Worm (Caenorhabditis elegans): ENCODE data around the gene try-1.

Gene try-1

DNA sequence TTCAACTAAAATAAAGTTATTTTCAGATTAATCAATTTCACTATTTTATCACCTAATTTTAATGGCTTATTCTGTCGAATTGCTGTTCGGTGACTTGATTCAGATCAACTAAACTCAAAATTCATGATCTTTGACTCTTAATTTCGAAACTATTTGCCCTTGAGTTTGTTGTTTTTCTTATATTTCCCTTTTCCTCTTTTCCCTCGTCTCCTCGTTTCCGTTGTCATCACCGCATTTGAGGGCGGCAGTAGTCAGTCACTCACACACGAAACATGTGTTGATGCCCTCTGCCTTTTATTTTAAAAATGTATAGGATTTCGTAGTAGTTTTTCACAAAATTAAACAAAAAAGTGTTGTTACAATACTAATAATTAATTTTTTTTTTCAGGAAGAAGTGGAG lies 45.6 kb upstream of the try-1 start, which contains the start of gene rnh-1.0:
rnh-1.0 (plus strand) TSS at position 389 of the 400 bp plus-strand sequence.
- TF ChIP-seq fax-1 (tag; optimal IDR thresholded peaks at IDR 0.05), result no peak
- peak; percentile 31 for TF ChIP-seq unc-55 (GFP tag; optimal IDR thresholded peaks at IDR 0.05)
- TF ChIP-seq fkh-10 (GFP tag; optimal IDR thresholded peaks at IDR 0.05), result no peak

DNA sequence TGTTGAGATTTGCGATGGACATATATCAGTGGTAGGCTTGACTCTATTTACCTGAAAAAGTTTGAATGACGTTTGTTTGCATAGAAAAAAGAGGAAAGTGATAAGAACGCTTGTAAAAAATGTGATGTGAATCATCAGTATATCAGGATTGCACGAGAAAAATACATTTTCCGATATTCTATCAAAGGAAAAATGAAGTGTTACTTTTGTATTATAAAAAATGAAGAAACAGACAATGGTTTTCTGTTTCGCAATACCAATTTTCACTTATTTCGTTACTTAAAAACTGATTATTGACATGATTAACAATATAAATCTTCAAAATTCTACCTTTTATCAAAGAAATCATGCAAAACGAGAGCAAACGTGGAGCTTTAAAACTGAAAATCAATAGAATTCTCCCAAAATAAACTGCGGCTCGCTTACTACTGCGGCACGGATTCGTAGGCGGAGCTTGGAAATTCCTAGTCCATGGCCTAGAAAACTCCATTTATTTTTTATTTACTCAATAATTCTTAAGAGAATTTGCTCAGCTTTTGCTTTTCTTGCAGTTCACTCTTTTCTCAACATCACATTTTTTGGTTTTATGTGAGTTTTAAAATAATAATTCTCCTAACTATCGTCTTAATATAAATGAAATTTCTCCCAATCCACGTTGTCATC lies 44.3 kb upstream of the try-1 start, which contains the start of the genes eif-1 and vps-24:
eif-1 (minus strand) TSS at position 51 of the 663 bp plus-strand sequence.
vps-24 (plus strand) TSS at position 469 of the 663 bp plus-strand sequence.
- TF ChIP-seq ceh-48 (tag; optimal IDR thresholded peaks at IDR 0.05) (peak; percentile 66), ztf-16 (tag; optimal IDR thresholded peaks at IDR 0.05) (no peak), nfya-1 (tag; optimal IDR thresholded peaks at IDR 0.05) (peak; percentile 2), ceh-30 (tag; optimal IDR thresholded peaks at IDR 0.05) (no peak), ceh-45 (GFP tag; IDR thresholded peaks at IDR 0.05) (no peak), fkh-10 (GFP tag; optimal IDR thresholded peaks at IDR 0.05) (no peak), zip-5 (tag; optimal IDR thresholded peaks at IDR 0.05) (peak; percentile 32), lim-6 (tag; optimal IDR thresholded peaks at IDR 0.05) (no peak), ceh-31 (tag; optimal IDR thresholded peaks at IDR 0.05) (peak; percentile 70), Y22D7AL.16 (tag; optimal IDR thresholded peaks at IDR 0.05) (no peak), che-1 (tag; optimal IDR thresholded peaks at IDR 0.05) (no peak), gmeb-2 (tag; optimal IDR thresholded peaks at IDR 0.05) (no peak), ets-4 (tag; optimal IDR thresholded peaks at IDR 0.05) (peak; percentile 27), tbx-2 (tag; optimal IDR thresholded peaks at IDR 0.05) (peak; percentile 62), tbx-7 (tag; optimal IDR thresholded peaks at IDR 0.05) (peak; percentile 2), ceh-14 (tag; optimal IDR thresholded peaks at IDR 0.05) (peak; percentile 16), ceh-6 (GFP tag; optimal IDR thresholded peaks at IDR 0.05) (no peak), ceh-2 (tag; optimal IDR thresholded peaks at IDR 0.05) (peak; percentile 5), ceh-22 (tag; optimal IDR thresholded peaks at IDR 0.05) (no peak), hlh-13 (GFP tag; optimal IDR thresholded peaks at IDR 0.05) (no peak), ahr-1 (tag; optimal IDR thresholded peaks at IDR 0.05) (no peak), pat-9 (tag; optimal IDR thresholded peaks at IDR 0.05) (no peak), C08G9.2 (tag; optimal IDR thresholded peaks at IDR 0.05) (peak; percentile 47), unc-42 (tag; optimal IDR thresholded peaks at IDR 0.05) (peak; percentile 47), T23F11.4 (GFP tag; optimal IDR thresholded peaks at IDR 0.05) (no peak), K02D7.2 (tag; optimal IDR thresholded peaks at IDR 0.05) (no peak), ref-2 (tag; optimal IDR thresholded peaks at IDR 0.05) (no peak), madf-2 (tag; optimal IDR thresholded peaks at IDR 0.05) (no peak), ceh-34 (tag; optimal IDR thresholded peaks at IDR 0.05) (peak; percentile 1)

DNA sequence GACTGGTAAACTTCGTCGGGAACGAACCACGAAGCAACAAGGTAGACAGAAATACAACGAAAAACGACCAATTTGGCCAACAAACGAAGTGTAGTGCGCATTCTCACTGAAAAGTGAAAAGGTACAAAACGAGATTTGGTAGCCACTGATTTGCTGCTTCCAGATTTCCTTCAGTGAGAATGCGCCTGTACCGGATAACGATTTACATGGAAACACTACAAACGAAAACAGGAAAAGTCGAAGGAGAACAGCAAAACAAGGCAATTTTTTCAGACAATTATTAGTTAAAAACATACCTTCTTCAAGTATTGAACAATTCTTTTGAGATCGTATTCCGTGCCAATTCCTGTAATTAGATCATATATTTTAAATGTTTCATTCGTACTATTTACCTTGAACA lies 43.6 kb upstream of the try-1 start, which contains the start of gene pigb-1:
pigb-1 (minus strand) TSS at position 101 of the 400 bp plus-strand sequence.
- TF ChIP-seq ceh-6 (GFP tag; optimal IDR thresholded peaks at IDR 0.05) (no peak), fkh-6 (tag; optimal IDR thresholded peaks at IDR 0.05) (no peak), ztf-16 (tag; optimal IDR thresholded peaks at IDR 0.05) (no peak), dmd-4 (tag; optimal IDR thresholded peaks at IDR 0.05; ENCODE audit: borderline replicate concordance) (no peak), ceh-24 (tag; optimal IDR thresholded peaks at IDR 0.05) (no peak), C08G9.2 (tag; optimal IDR thresholded peaks at IDR 0.05) (no peak), K09A11.1 (tag; optimal IDR thresholded peaks at IDR 0.05; ENCODE audit: insufficient read depth) (no peak), lin-11 (tag; optimal IDR thresholded peaks at IDR 0.05) (no peak), ceh-2 (tag; optimal IDR thresholded peaks at IDR 0.05) (no peak), ceh-9 (tag; optimal IDR thresholded peaks at IDR 0.05) (no peak)

DNA sequence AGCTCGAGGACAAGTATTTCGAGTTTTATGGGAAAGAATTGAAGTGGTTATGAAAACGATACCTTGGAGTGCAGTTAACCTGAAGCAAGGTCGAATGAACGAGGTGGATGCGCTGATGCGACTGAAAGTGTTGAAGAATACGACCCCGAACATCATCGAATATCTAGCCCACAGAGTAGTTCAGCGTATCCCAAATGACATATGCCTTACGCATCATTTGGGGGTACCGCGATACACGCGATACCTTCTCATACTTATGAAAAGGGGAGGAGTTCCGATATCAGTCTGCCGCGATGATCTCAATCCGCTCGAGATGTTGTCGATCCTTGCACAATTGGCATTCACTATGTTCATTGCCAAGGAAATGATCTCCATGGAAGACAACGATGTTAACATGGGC lies 40.5 kb upstream of the try-1 start, which contains the start of gene T27F7.12:
T27F7.12 (plus strand) TSS at position 301 of the 400 bp plus-strand sequence.
- no peak for TF ChIP-seq ceh-14 (tag; optimal IDR thresholded peaks at IDR 0.05)
- TF ChIP-seq pros-1 (tag; optimal IDR thresholded peaks at IDR 0.05), result no peak
- no peak for TF ChIP-seq ceh-18 (tag; optimal IDR thresholded peaks at IDR 0.05)
- no peak for TF ChIP-seq dmd-4 (tag; optimal IDR thresholded peaks at IDR 0.05; ENCODE audit: borderline replicate concordance)
- no peak for TF ChIP-seq ref-2 (tag; optimal IDR thresholded peaks at IDR 0.05)
